Worm (Caenorhabditis elegans) whole organism, L4 larva: ENCODE results near the gene F14F9.3.

Source experiments
- ceh-82 ChIP-seq: sonication (generic microtip); optimal IDR thresholded peaks from 2 replicates; lab custom pipeline; 2017; ENCODE audit warnings: missing biosample characterization, missing genetic modification characterization
- mdl-1 ChIP-seq, 2 experiments: fragments of 150-350 bp in 1 of 2; sonication (generic microtip) in 1 of 2; optimal IDR thresholded peaks; 2 replicates each; lab custom pipeline; 2014 to 2017; ENCODE audit warnings: missing biosample characterization in 2 of 2, missing genetic modification characterization in 2 of 2
- mep-1 ChIP-seq: fragments of 150-350 bp; sonication (generic microtip); optimal IDR thresholded peaks from 3 replicates; lab custom pipeline; 2014; ENCODE audit warnings: missing biosample characterization, missing genetic modification characterization
- skn-1 ChIP-seq: fragments of 150-350 bp; optimal IDR thresholded peaks from 2 replicates; lab custom pipeline; 2014; ENCODE audit warnings: missing biosample characterization, missing genetic modification characterization
- unc-62 ChIP-seq, 3 experiments: fragments of 150-350 bp in 1 of 3; sonication (generic microtip); optimal IDR thresholded peaks in 2 of 3; peaks in 1 of 3; 1 replicate in 1 of 3; 2 replicates in 2 of 3; lab custom pipeline; 2014 to 2017; ENCODE audit warnings: missing biosample characterization in 3 of 3, missing genetic modification characterization in 3 of 3, missing genetic modification reagents in 3 of 3, missing genotype in 1 of 3
- ztf-11 ChIP-seq: fragments of 150-350 bp; optimal IDR thresholded peaks from 2 replicates; lab custom pipeline; 2014; ENCODE audit warnings: missing biosample characterization, missing genetic modification characterization

ce11 chrV:5098925-5099324 lies 39.1 kb upstream of the F14F9.3 start, which contains the start of gene unc-46:
- TF ChIP-seq mdl-1 (tag; optimal IDR thresholded peaks at IDR 0.05; lab: Kevin White, UChicago) (no peak), ztf-11 (tag; lab: Kevin White, UChicago) (no peak), mep-1 (no peak), unc-62 (GFP tag; optimal IDR thresholded peaks at IDR 0.05 in 1 of 2; lab: Kevin White, UChicago) (peak in 1 of 2 experiments; percentile 61), unc-62 (tag; optimal IDR thresholded peaks at IDR 0.05; lab: Kevin White, UChicago) (no peak), skn-1 (tag; lab: Kevin White, UChicago) (no peak), ceh-82 (tag; lab: Kevin White, UChicago) (no peak)
